Fruit fly (Drosophila melanogaster) whole organism, embryonic: Measurements from ENCODE around the gene yellow-f.

Experiments used
- Atf6 ChIP-seq: fragments of 200-800 bp; sonication (Bioruptor generic); IDR thresholded peaks from 2 replicates; pipeline ENCODE4 v1.3.6; 2022; ENCODE audit warnings: missing biosample characterization, missing genetic modification characterization
- CG1024 ChIP-seq: fragments of 200-800 bp; sonication (Bioruptor generic); IDR thresholded peaks from 2 replicates; pipeline ENCODE4 v1.3.6; 2022; ENCODE audit warnings: missing biosample characterization, missing genetic modification characterization
- CG10959 ChIP-seq: fragments of 200-800 bp; sonication (Bioruptor generic); IDR thresholded peaks from 2 replicates; pipeline ENCODE4 v1.3.6; 2022; ENCODE audit warnings: missing biosample characterization, missing genetic modification characterization
- CG12071 ChIP-seq: fragments of 200-800 bp; sonication (Bioruptor generic); optimal IDR thresholded peaks from 3 replicates; lab custom pipeline; 2018; ENCODE audit warnings: missing biosample characterization, mild to moderate bottlenecking, missing genetic modification characterization
- CG12659 ChIP-seq: fragments of 200-800 bp; sonication (Bioruptor generic); optimal IDR thresholded peaks from 3 replicates; lab custom pipeline; 2017; ENCODE audit warnings: mild to moderate bottlenecking, missing biosample characterization, missing genetic modification reagents, missing genetic modification characterization
- CG13624 ChIP-seq: fragments of 200-800 bp; sonication (Bioruptor generic); optimal IDR thresholded peaks from 2 replicates; lab custom pipeline; 2016; ENCODE audit warnings: missing biosample characterization, missing genetic modification characterization
- CG14441 ChIP-seq: fragments of 200-800 bp; sonication (Bioruptor generic); IDR thresholded peaks from 2 replicates; pipeline ENCODE4 v1.3.6; 2022; ENCODE audit warnings: missing biosample characterization, missing genetic modification characterization
- CG15073 ChIP-seq: fragments of 200-800 bp; sonication (Bioruptor generic); optimal IDR thresholded peaks from 2 replicates; lab custom pipeline; 2016; ENCODE audit warnings: missing biosample characterization, missing genetic modification characterization
- CG18599 ChIP-seq: fragments of 200-800 bp; sonication (Bioruptor generic); optimal IDR thresholded peaks from 3 replicates; lab custom pipeline; 2017; ENCODE audit warnings: missing biosample characterization, missing genetic modification characterization, mild to moderate bottlenecking, moderate library complexity, missing genetic modification reagents
- CG33213 ChIP-seq: fragments of 200-800 bp; sonication (Bioruptor generic); optimal IDR thresholded peaks from 3 replicates; lab custom pipeline; 2016; ENCODE audit warnings: missing biosample characterization, missing genetic modification characterization
- CG4820 ChIP-seq: fragments of 200-800 bp; sonication (Bioruptor generic); optimal IDR thresholded peaks from 3 replicates; lab custom pipeline; 2016; ENCODE audit warnings: missing biosample characterization, missing genetic modification characterization
- CG5953 ChIP-seq: fragments of 200-800 bp; sonication (Bioruptor generic); IDR thresholded peaks from 2 replicates; pipeline ENCODE4 v1.3.6; 2022; ENCODE audit warnings: missing biosample characterization, missing genetic modification characterization
- CG7556 ChIP-seq: fragments of 200-800 bp; sonication (Bioruptor generic); optimal IDR thresholded peaks from 2 replicates; lab custom pipeline; 2017; ENCODE audit warnings: missing biosample characterization, mild to moderate bottlenecking, missing genetic modification characterization
- E2f1 ChIP-seq: fragments of 200-800 bp; sonication (Bioruptor generic); IDR thresholded peaks from 2 replicates; pipeline ENCODE4 v1.3.6; 2022; ENCODE audit warnings: missing biosample characterization, missing genetic modification characterization
- Ets65A ChIP-seq: fragments of 200-800 bp; sonication (Bioruptor generic); peaks from one replicate; lab custom pipeline; 2016; ENCODE audit warnings: missing biosample characterization, missing genetic modification characterization
- GATAe ChIP-seq: fragments of 200-800 bp; sonication (Bioruptor generic); conservative IDR thresholded peaks from 2 replicates; pipeline ENCODE4 v1.3.6; 2022; ENCODE audit warnings: missing biosample characterization, missing genetic modification characterization
- Hey ChIP-seq: fragments of 200-800 bp; sonication (Bioruptor generic); optimal IDR thresholded peaks from 3 replicates; lab custom pipeline; 2018; ENCODE audit warnings: missing biosample characterization, mild to moderate bottlenecking, missing genetic modification characterization
- Hr39 ChIP-seq: fragments of >200 bp; optimal IDR thresholded peaks from 2 replicates; lab custom pipeline; 2017
- Med ChIP-seq: fragments of 200-800 bp; sonication (Bioruptor generic); peaks from one replicate; lab custom pipeline; 2016; ENCODE audit warnings: missing biosample characterization, missing genetic modification characterization, mild to moderate bottlenecking, inconsistent platforms, moderate library complexity
- NFAT ChIP-seq: fragments of 200-800 bp; sonication (Bioruptor generic); IDR thresholded peaks from 2 replicates; pipeline ENCODE4 v1.3.6; 2022; ENCODE audit warnings: missing biosample characterization, missing genetic modification characterization
- Neu2 ChIP-seq: fragments of 200-800 bp; sonication (Bioruptor generic); optimal IDR thresholded peaks from 3 replicates; lab custom pipeline; 2016; ENCODE audit warnings: missing biosample characterization, missing genetic modification characterization, borderline replicate concordance
- Ptx1 ChIP-seq: fragments of 200-800 bp; sonication (Bioruptor generic); IDR thresholded peaks from 2 replicates; pipeline ENCODE4 v1.3.6; 2022; ENCODE audit warnings: missing biosample characterization, missing genetic modification characterization
- Rfx ChIP-seq: fragments of 200-800 bp; sonication (Bioruptor generic); IDR thresholded peaks from 2 replicates; pipeline ENCODE4 v1.3.6; 2022; ENCODE audit warnings: missing biosample characterization, missing genetic modification characterization
- Sox100B ChIP-seq: fragments of 200-800 bp; sonication (Bioruptor generic); optimal IDR thresholded peaks from 3 replicates; lab custom pipeline; 2018; ENCODE audit warnings: missing biosample characterization, mild to moderate bottlenecking, missing genetic modification characterization
- Trl ChIP-seq, 3 experiments: fragments of >200 bp in 2 of 3; fragments of 200-800 bp in 1 of 3; sonication (Bioruptor generic) in 1 of 3; optimal IDR thresholded peaks; 2 replicates in 1 of 3; 3 replicates in 2 of 3; lab custom pipeline; 2016 to 2017; ENCODE audit warnings: missing biosample characterization in 1 of 3, missing genetic modification characterization in 1 of 3
- Usf ChIP-seq: fragments of 200-800 bp; sonication (Bioruptor generic); optimal IDR thresholded peaks from 2 replicates; lab custom pipeline; 2017; ENCODE audit warnings: missing genotype, missing biosample characterization, missing genetic modification characterization
- ac ChIP-seq: fragments of 200-800 bp; sonication (Bioruptor generic); optimal IDR thresholded peaks from 3 replicates; lab custom pipeline; 2017; ENCODE audit warnings: missing biosample characterization, mild to moderate bottlenecking, missing genetic modification characterization
- ara ChIP-seq: fragments of 200-800 bp; sonication (Bioruptor generic); IDR thresholded peaks from 2 replicates; pipeline ENCODE4 v1.3.6; 2022; ENCODE audit warnings: missing biosample characterization, missing genetic modification characterization
- az2 ChIP-seq: fragments of 200-800 bp; sonication (Bioruptor generic); optimal IDR thresholded peaks from 3 replicates; lab custom pipeline; 2016; ENCODE audit warnings: missing biosample characterization, missing genetic modification characterization
- chinmo ChIP-seq: fragments of 200-800 bp; sonication (Bioruptor generic); IDR thresholded peaks from 4 replicates; pipeline ENCODE4 v1.3.6; 2022; ENCODE audit warnings: missing biosample characterization, missing genetic modification characterization; ENCODE audit not compliant: partially characterized antibody
- cwo ChIP-seq: fragments of 200-800 bp; sonication (Bioruptor generic); optimal IDR thresholded peaks from 3 replicates; lab custom pipeline; 2017; ENCODE audit warnings: missing biosample characterization, missing genetic modification characterization, mild to moderate bottlenecking, moderate library complexity, missing genetic modification reagents
- danr ChIP-seq: fragments of 200-800 bp; sonication (Bioruptor generic); IDR thresholded peaks from 2 replicates; pipeline ENCODE4 v1.3.6; 2022; ENCODE audit warnings: missing biosample characterization, missing genetic modification characterization
- ems ChIP-seq: fragments of 200-800 bp; sonication (Bioruptor generic); optimal IDR thresholded peaks from 3 replicates; lab custom pipeline; 2016; ENCODE audit warnings: missing biosample characterization, missing genetic modification characterization
- en ChIP-seq: fragments of 200-800 bp; sonication (Bioruptor generic); optimal IDR thresholded peaks from 2 replicates; lab custom pipeline; 2016; ENCODE audit warnings: missing biosample characterization, missing genetic modification characterization
- exex ChIP-seq: fragments of 200-800 bp; sonication (Bioruptor generic); optimal IDR thresholded peaks from 4 replicates; lab custom pipeline; 2018; ENCODE audit warnings: missing biosample characterization, mild to moderate bottlenecking, missing genetic modification characterization, moderate library complexity
- hb ChIP-seq: fragments of 200-800 bp; sonication (Bioruptor generic); IDR thresholded peaks from 3 replicates; pipeline ENCODE4 v1.3.6; 2022; ENCODE audit warnings: missing biosample characterization, missing genetic modification characterization; ENCODE audit not compliant: partially characterized antibody
- hth ChIP-seq: fragments of >200 bp; optimal IDR thresholded peaks from 2 replicates; lab custom pipeline; 2017; ENCODE audit warnings: inconsistent platforms
- lab ChIP-seq: fragments of 200-800 bp; sonication (Bioruptor generic); optimal IDR thresholded peaks from 3 replicates; lab custom pipeline; 2017; ENCODE audit warnings: missing biosample characterization, missing genetic modification characterization, mild to moderate bottlenecking, moderate library complexity, missing genetic modification reagents
- otp ChIP-seq: fragments of 200-800 bp; sonication (Bioruptor generic); IDR thresholded peaks from 3 replicates; pipeline ENCODE4, ENCODE4 v1.3.6; 2022; ENCODE audit warnings: missing biosample characterization, missing genetic modification characterization
- pfk ChIP-seq: fragments of 200-800 bp; sonication (Bioruptor generic); optimal IDR thresholded peaks from 2 replicates; lab custom pipeline; 2018; ENCODE audit warnings: missing biosample characterization, mild to moderate bottlenecking, missing genetic modification characterization, moderate library complexity
- pita ChIP-seq: fragments of 200-800 bp; sonication (Bioruptor generic); optimal IDR thresholded peaks from 2 replicates; lab custom pipeline; 2017; ENCODE audit warnings: missing biosample characterization, mild to moderate bottlenecking, missing genetic modification characterization
- sim ChIP-seq: fragments of 200-800 bp; sonication (Bioruptor generic); IDR thresholded peaks from 2 replicates; pipeline ENCODE4 v1.3.6; 2022; ENCODE audit warnings: missing biosample characterization, missing genetic modification characterization
- sna ChIP-seq: fragments of 200-800 bp; sonication (Bioruptor generic); IDR thresholded peaks from 2 replicates; pipeline ENCODE4 v1.3.6; 2022; ENCODE audit warnings: missing biosample characterization, missing genetic modification characterization; ENCODE audit not compliant: partially characterized antibody
- twi ChIP-seq: fragments of 200-800 bp; optimal IDR thresholded peaks from 2 replicates; lab custom pipeline; 2019; ENCODE audit warnings: missing biosample characterization, mild to moderate bottlenecking, missing genetic modification characterization, moderate library complexity

Gene yellow-f

dm6 chr3R:12993018-12993417, at the start of gene yellow-f:
Gene yellow-f, minus strand, starts transcription at chr3R:12993201.
- TF ChIP-seq cwo (GFP tag; lab: Kevin White, UChicago) (no peak), otp (GFP tag; lab: Robert Waterston, UW) (no peak), CG4820 (GFP tag; lab: Kevin White, UChicago) (no peak), CG7556 (no peak), lab (GFP tag; lab: Kevin White, UChicago) (no peak), CG33213 (no peak), sna (GFP tag; lab: Robert Waterston, UW) (no peak), en (GFP tag; lab: Kevin White, UChicago) (no peak)
- TF ChIP-seq, all 482 proteins: peak for 0

dm6 chr3R:13042258-13043032, 49.4 kb upstream of the yellow-f start, which contains the start of gene snk:
Gene snk, minus strand, starts transcription at chr3R:13042770.
- TF ChIP-seq hth (lab: Kevin White, UChicago) (no peak), Hr39 (lab: Kevin White, UChicago) (peak; percentile 36), Sox100B (GFP tag; lab: Kevin White, UChicago) (no peak), sim (GFP tag; lab: Robert Waterston, UW) (0 out of 2 replicates have a peak, but pooled peaks have one; percentile 5), chinmo (GFP tag; lab: Robert Waterston, UW) (0 out of 4 replicates have a peak, but pooled peaks have one; percentile 61), E2f1 (GFP tag; lab: Robert Waterston, UW) (no peak), twi (tag; lab: Kevin White, UChicago) (no peak), Med (GFP tag; lab: Kevin White, UChicago) (peak; percentile 66), CG12071 (GFP tag; lab: Kevin White, UChicago) (no peak), danr (GFP tag; lab: Robert Waterston, UW) (no peak), Ets65A (peak; percentile 54), Trl (optimal IDR thresholded peaks at IDR 0.05; lab: Kevin White, UChicago) (peak in 1 of 2 experiments; percentile 38), Trl (GFP tag; optimal IDR thresholded peaks at IDR 0.05; lab: Kevin White, UChicago) (no peak), exex (tag; lab: Kevin White, UChicago) (peak; percentile 34), hb (GFP tag; lab: Robert Waterston, UW) (0 out of 3 replicates have a peak, but pooled peaks have one; percentile 8)
- TF ChIP-seq, all 482 proteins: peak for 8

- no peak for TF ChIP-seq NFAT (GFP tag; lab: Robert Waterston, UW)
- TF ChIP-seq GATAe = no peak
- TF ChIP-seq CG15073 (GFP tag; lab: Kevin White, UChicago) = peak; percentile 14
Observed at dm6 chr3R:13041750-13042149, 48.7 kb upstream of the yellow-f start, which contains the start of gene CG11670. Gene CG11670, plus strand, starts transcription at chr3R:13042050.

- TF ChIP-seq CG5953 (GFP tag; lab: Robert Waterston, UW) (0 out of 2 replicates have a peak, but pooled peaks have one; percentile 5), Usf (no peak), CG10959 (GFP tag; lab: Robert Waterston, UW) (no peak), pfk (GFP tag; lab: Kevin White, UChicago) (no peak), ara (GFP tag; lab: Robert Waterston, UW) (no peak), CG13624 (GFP tag; lab: Kevin White, UChicago) (no peak), Rfx (GFP tag; lab: Robert Waterston, UW) (peak; percentile 54; the same call in 1 of the 2 replicates), ac (GFP tag; lab: Kevin White, UChicago) (no peak), Hey (tag; lab: Kevin White, UChicago) (no peak), CG12659 (GFP tag; lab: Kevin White, UChicago) (no peak), CG1024 (no peak), az2 (GFP tag; lab: Kevin White, UChicago) (no peak), Atf6 (no peak), ems (GFP tag; lab: Kevin White, UChicago) (no peak), Ptx1 (GFP tag; lab: Robert Waterston, UW) (peak; percentile 37; the same call in 1 of the 2 replicates), CG14441 (GFP tag; lab: Robert Waterston, UW) (0 out of 2 replicates have a peak, but pooled peaks have one; percentile 22), pita (GFP tag; lab: Kevin White, UChicago) (no peak), CG18599 (no peak), Neu2 (GFP tag; lab: Kevin White, UChicago) (no peak)
Observed at dm6 chr3R:13039037-13039583, 46.1 kb upstream of the yellow-f start.
